Fruit fly (Drosophila melanogaster) whole organism, embryonic: ENCODE results near the gene cnir.

ENCODE experiments used
- CG10267 ChIP-seq: fragments of 200-800 bp; sonication (Bioruptor generic); optimal IDR thresholded peaks from 2 replicates; lab custom pipeline; 2018; ENCODE audit warnings: missing biosample characterization, mild to moderate bottlenecking, missing genetic modification characterization, moderate library complexity
- CG10366 ChIP-seq: fragments of 200-800 bp; sonication (Bioruptor generic); IDR thresholded peaks from 2 replicates; pipeline ENCODE4 v1.3.6; 2022; ENCODE audit warnings: missing biosample characterization, missing genetic modification characterization
- CG11247 ChIP-seq: fragments of 200-800 bp; sonication (Bioruptor generic); IDR thresholded peaks from 2 replicates; pipeline ENCODE4 v1.3.6; 2022; ENCODE audit warnings: missing biosample characterization, missing genetic modification characterization
- CG11695 ChIP-seq: fragments of 200-800 bp; sonication (Bioruptor generic); IDR thresholded peaks from 3 replicates; pipeline ENCODE4 v1.3.6; 2022; ENCODE audit warnings: missing biosample characterization, missing genetic modification characterization
- CG11696 ChIP-seq: fragments of 200-800 bp; sonication (Bioruptor generic); IDR thresholded peaks from 2 replicates; pipeline ENCODE4 v1.3.6; 2022; ENCODE audit warnings: missing biosample characterization, missing genetic modification characterization
- CG12071 ChIP-seq: fragments of 200-800 bp; sonication (Bioruptor generic); optimal IDR thresholded peaks from 3 replicates; lab custom pipeline; 2018; ENCODE audit warnings: missing biosample characterization, mild to moderate bottlenecking, missing genetic modification characterization
- CG18011 ChIP-seq: fragments of 200-800 bp; sonication (Bioruptor generic); optimal IDR thresholded peaks from 2 replicates; lab custom pipeline; 2017; ENCODE audit warnings: missing biosample characterization, missing genetic modification characterization, mild to moderate bottlenecking, moderate library complexity, missing genotype
- CG18599 ChIP-seq: fragments of 200-800 bp; sonication (Bioruptor generic); optimal IDR thresholded peaks from 3 replicates; lab custom pipeline; 2017; ENCODE audit warnings: missing biosample characterization, missing genetic modification characterization, mild to moderate bottlenecking, moderate library complexity, missing genetic modification reagents
- CG30431 ChIP-seq: fragments of 200-800 bp; sonication (Bioruptor generic); optimal IDR thresholded peaks from 2 replicates; lab custom pipeline; 2017; ENCODE audit warnings: missing biosample characterization, missing genetic modification characterization
- CG3065 ChIP-seq: fragments of 200-800 bp; sonication (Bioruptor generic); optimal IDR thresholded peaks from 2 replicates; lab custom pipeline; 2016; ENCODE audit warnings: missing biosample characterization, missing genetic modification characterization
- CG31224 ChIP-seq: fragments of 200-800 bp; sonication (Bioruptor generic); IDR thresholded peaks from 2 replicates; pipeline ENCODE4 v1.3.6; 2022; ENCODE audit warnings: missing biosample characterization, missing genetic modification characterization
- CG3407 ChIP-seq: fragments of 200-800 bp; sonication (Bioruptor generic); optimal IDR thresholded peaks from 2 replicates; lab custom pipeline; 2018; ENCODE audit warnings: missing biosample characterization, mild to moderate bottlenecking, missing genetic modification characterization
- CG5180 ChIP-seq: fragments of 200-800 bp; sonication (Bioruptor generic); optimal IDR thresholded peaks from 3 replicates; lab custom pipeline; 2017; ENCODE audit warnings: missing biosample characterization, missing genetic modification characterization, mild to moderate bottlenecking, moderate library complexity, missing genetic modification reagents
- CG6813 ChIP-seq: fragments of 200-800 bp; sonication (Bioruptor generic); optimal IDR thresholded peaks from 2 replicates; lab custom pipeline; 2017; ENCODE audit warnings: missing biosample characterization, missing genetic modification characterization, mild to moderate bottlenecking, moderate library complexity, missing genetic modification reagents
- CG7556 ChIP-seq: fragments of 200-800 bp; sonication (Bioruptor generic); optimal IDR thresholded peaks from 2 replicates; lab custom pipeline; 2017; ENCODE audit warnings: missing biosample characterization, mild to moderate bottlenecking, missing genetic modification characterization
- CG8281 ChIP-seq: fragments of 200-800 bp; sonication (Bioruptor generic); optimal IDR thresholded peaks from 2 replicates; lab custom pipeline; 2018; ENCODE audit warnings: missing biosample characterization, mild to moderate bottlenecking, missing genetic modification characterization, moderate library complexity
- CG8290 ChIP-seq, 3 experiments: fragments of 200-800 bp; sonication (Bioruptor generic); optimal IDR thresholded peaks; 2 replicates each; lab custom pipeline; 2016 to 2019; ENCODE audit warnings: missing biosample characterization in 3 of 3, missing genetic modification characterization in 3 of 3, mild to moderate bottlenecking in 2 of 3, moderate library complexity in 1 of 3
- CG9437 ChIP-seq: fragments of 200-800 bp; sonication (Bioruptor generic); optimal IDR thresholded peaks from 2 replicates; lab custom pipeline; 2018; ENCODE audit warnings: missing biosample characterization, mild to moderate bottlenecking, missing genetic modification characterization
- CHES-1-like ChIP-seq: fragments of 200-800 bp; sonication (Bioruptor generic); optimal IDR thresholded peaks from 2 replicates; lab custom pipeline; 2016; ENCODE audit warnings: missing biosample characterization, missing genetic modification characterization
- Dfd ChIP-seq, 2 experiments: fragments of >200 bp; optimal IDR thresholded peaks; 2 replicates each; lab custom pipeline; 2017; ENCODE audit warnings: missing biosample characterization in 2 of 2, missing genetic modification characterization in 2 of 2
- Dll ChIP-seq: fragments of 200-800 bp; sonication (Bioruptor generic); IDR thresholded peaks from 4 replicates; pipeline ENCODE4 v1.3.6; 2022; ENCODE audit warnings: missing biosample characterization, missing genetic modification characterization; ENCODE audit not compliant: partially characterized antibody
- E2f2 ChIP-seq: fragments of 200-800 bp; sonication (Bioruptor generic); IDR thresholded peaks from 2 replicates; pipeline ENCODE4 v1.3.6; 2022; ENCODE audit warnings: missing biosample characterization, missing genetic modification characterization
- Hr3 ChIP-seq: fragments of 200-800 bp; sonication (Bioruptor generic); optimal IDR thresholded peaks from 3 replicates; lab custom pipeline; 2016; ENCODE audit warnings: missing biosample characterization, missing genetic modification characterization
- Hr78 ChIP-seq, 2 experiments: fragments of 200-800 bp in 1 of 2; fragments of >200 bp in 1 of 2; sonication (Bioruptor generic) in 1 of 2; optimal IDR thresholded peaks; 2 replicates each; lab custom pipeline; 2017 to 2019; ENCODE audit warnings: missing biosample characterization in 2 of 2, missing genetic modification characterization in 2 of 2, mild to moderate bottlenecking in 1 of 2, moderate library complexity in 1 of 2
- Kr ChIP-seq: fragments of 200-800 bp; sonication (Bioruptor generic); optimal IDR thresholded peaks from 2 replicates; lab custom pipeline; 2017; ENCODE audit warnings: missing biosample characterization, mild to moderate bottlenecking, missing genetic modification characterization
- Neu2 ChIP-seq: fragments of 200-800 bp; sonication (Bioruptor generic); optimal IDR thresholded peaks from 3 replicates; lab custom pipeline; 2016; ENCODE audit warnings: missing biosample characterization, missing genetic modification characterization, borderline replicate concordance
- Spps ChIP-seq: fragments of 200-800 bp; sonication (Bioruptor generic); optimal IDR thresholded peaks from 2 replicates; lab custom pipeline; 2018; ENCODE audit warnings: missing biosample characterization, mild to moderate bottlenecking, missing genetic modification characterization
- Trl ChIP-seq, 3 experiments: fragments of >200 bp in 2 of 3; fragments of 200-800 bp in 1 of 3; sonication (Bioruptor generic) in 1 of 3; optimal IDR thresholded peaks; 2 replicates in 1 of 3; 3 replicates in 2 of 3; lab custom pipeline; 2016 to 2017; ENCODE audit warnings: missing biosample characterization in 1 of 3, missing genetic modification characterization in 1 of 3
- ac ChIP-seq: fragments of 200-800 bp; sonication (Bioruptor generic); optimal IDR thresholded peaks from 3 replicates; lab custom pipeline; 2017; ENCODE audit warnings: missing biosample characterization, mild to moderate bottlenecking, missing genetic modification characterization
- al ChIP-seq: fragments of 200-800 bp; sonication (Bioruptor generic); IDR thresholded peaks from 2 replicates; pipeline ENCODE4 v1.3.6; 2022; ENCODE audit warnings: missing biosample characterization, missing genetic modification characterization
- bsh ChIP-seq, 2 experiments: fragments of 200-800 bp; sonication (Bioruptor generic); optimal IDR thresholded peaks; 2 replicates each; lab custom pipeline; 2017 to 2018; ENCODE audit warnings: mild to moderate bottlenecking in 2 of 2, missing biosample characterization in 2 of 2, missing genetic modification characterization in 2 of 2, moderate library complexity in 1 of 2
- cad ChIP-seq: fragments of >200 bp; optimal IDR thresholded peaks from 2 replicates; lab custom pipeline; 2017; ENCODE audit warnings: missing biosample characterization, missing genetic modification characterization
- caup ChIP-seq: fragments of 200-800 bp; sonication (Bioruptor generic); optimal IDR thresholded peaks from 3 replicates; lab custom pipeline; 2017; ENCODE audit warnings: missing biosample characterization, mild to moderate bottlenecking, missing genetic modification characterization, moderate library complexity; ENCODE audit not compliant: severe bottlenecking
- chm ChIP-seq: fragments of 200-800 bp; sonication (Bioruptor generic); IDR thresholded peaks from 2 replicates; pipeline ENCODE4 v1.3.6; 2022; ENCODE audit warnings: missing biosample characterization, missing genetic modification characterization
- crol ChIP-seq: fragments of 200-800 bp; sonication (Bioruptor generic); IDR thresholded peaks from 2 replicates; pipeline ENCODE4 v1.3.6; 2022; ENCODE audit warnings: missing biosample characterization, missing genetic modification characterization
- danr ChIP-seq: fragments of 200-800 bp; sonication (Bioruptor generic); IDR thresholded peaks from 2 replicates; pipeline ENCODE4 v1.3.6; 2022; ENCODE audit warnings: missing biosample characterization, missing genetic modification characterization
- gce ChIP-seq: fragments of 200-800 bp; sonication (Bioruptor generic); IDR thresholded peaks from 3 replicates; pipeline ENCODE4 v1.3.6; 2022; ENCODE audit warnings: missing biosample characterization, missing genetic modification characterization
- lola ChIP-seq, 3 experiments: fragments of >200 bp in 2 of 3; fragments of 200-800 bp in 1 of 3; sonication (Bioruptor generic) in 1 of 3; optimal IDR thresholded peaks; 2 replicates each; lab custom pipeline; 2017 to 2019; ENCODE audit warnings: missing biosample characterization in 3 of 3, missing genetic modification characterization in 3 of 3, mild to moderate bottlenecking in 1 of 3, moderate library complexity in 1 of 3
- mam ChIP-seq: fragments of 200-800 bp; sonication (Bioruptor generic); optimal IDR thresholded peaks from 3 replicates; lab custom pipeline; 2016; ENCODE audit warnings: missing biosample characterization, missing genetic modification characterization
- mld ChIP-seq: fragments of 200-800 bp; sonication (Bioruptor generic); IDR thresholded peaks from 3 replicates; pipeline ENCODE4 v1.3.6; 2022; ENCODE audit warnings: missing biosample characterization, missing genetic modification characterization; ENCODE audit not compliant: partially characterized antibody
- nerfin-1 ChIP-seq: fragments of 200-800 bp; sonication (Bioruptor generic); optimal IDR thresholded peaks from 3 replicates; lab custom pipeline; 2019; ENCODE audit warnings: missing biosample characterization, mild to moderate bottlenecking, missing genetic modification characterization, moderate library complexity
- pan ChIP-seq, 4 experiments: fragments of >200 bp in 3 of 4; fragments of 200-800 bp in 1 of 4; sonication (Bioruptor generic) in 1 of 4; optimal IDR thresholded peaks in 3 of 4; IDR thresholded peaks in 1 of 4; 2 replicates each; pipeline versions ENCODE4 v1.3.6 to Lab custom; 2017 to 2022; ENCODE audit warnings: missing biosample characterization in 2 of 4, missing genetic modification characterization in 2 of 4, mixed read lengths in 1 of 4
- pfk ChIP-seq: fragments of 200-800 bp; sonication (Bioruptor generic); optimal IDR thresholded peaks from 2 replicates; lab custom pipeline; 2018; ENCODE audit warnings: missing biosample characterization, mild to moderate bottlenecking, missing genetic modification characterization, moderate library complexity
- sima ChIP-seq: fragments of 200-800 bp; sonication (Bioruptor generic); optimal IDR thresholded peaks from 2 replicates; lab custom pipeline; 2016; ENCODE audit warnings: missing biosample characterization, missing genetic modification characterization
- ssp ChIP-seq: fragments of 200-800 bp; sonication (Bioruptor generic); IDR thresholded peaks from 2 replicates; pipeline ENCODE4 v1.3.6; 2022; ENCODE audit warnings: missing biosample characterization, missing genetic modification characterization
- tio ChIP-seq: fragments of 200-800 bp; sonication (Bioruptor generic); optimal IDR thresholded peaks from 2 replicates; lab custom pipeline; 2017; ENCODE audit warnings: missing biosample characterization, missing genetic modification characterization, inconsistent platforms
- toy ChIP-seq: fragments of 200-800 bp; sonication (Bioruptor generic); IDR thresholded peaks from 2 replicates; pipeline ENCODE4 v1.3.6; 2022; ENCODE audit warnings: missing biosample characterization, missing genetic modification characterization
- twi ChIP-seq: fragments of 200-800 bp; optimal IDR thresholded peaks from 2 replicates; lab custom pipeline; 2019; ENCODE audit warnings: missing biosample characterization, mild to moderate bottlenecking, missing genetic modification characterization, moderate library complexity
- zfh1 ChIP-seq: fragments of 200-800 bp; sonication (Bioruptor generic); IDR thresholded peaks from 3 replicates; pipeline ENCODE4 v1.3.6; 2022; ENCODE audit warnings: missing biosample characterization, missing genetic modification characterization

cnir gene

dm6 chr2L:3012780-3013179 lies 26.8 kb downstream of the cnir start (continued):
- TF ChIP-seq CG11696 (no peak), CG11695 (GFP tag; lab: Robert Waterston, UW) (no peak), CG18599 (GFP tag; lab: Kevin White, UChicago) (no peak), ac (GFP tag; lab: Kevin White, UChicago) (no peak), caup (GFP tag; lab: Kevin White, UChicago) (no peak), CG12071 (GFP tag; lab: Kevin White, UChicago) (no peak), CG3407 (GFP tag; lab: Kevin White, UChicago) (no peak), Spps (tag; lab: Kevin White, UChicago) (no peak), cad (GFP tag; lab: Kevin White, UChicago) (no peak), Hr78 (GFP tag; optimal IDR thresholded peaks at IDR 0.05; lab: Kevin White, UChicago) (no peak), ssp (no peak), gce (GFP tag; lab: Robert Waterston, UW) (0 out of 3 replicates have a peak, but pooled peaks have one; percentile 29), CG6813 (GFP tag; lab: Kevin White, UChicago) (no peak), Kr (GFP tag; lab: Kevin White, UChicago) (no peak), CG31224 (GFP tag; lab: Robert Waterston, UW) (no peak), CG10366 (GFP tag; lab: Robert Waterston, UW) (peak; percentile 14; the same call in 1 of the 2 replicates), toy (GFP tag; lab: Robert Waterston, UW) (no peak), bsh (GFP tag; optimal IDR thresholded peaks at IDR 0.05; lab: Kevin White, UChicago) (peak in 1 of 2 experiments; percentile 56), mam (GFP tag; lab: Kevin White, UChicago) (no peak), CG11247 (GFP tag; lab: Robert Waterston, UW) (no peak), CG8290 (GFP tag; optimal IDR thresholded peaks at IDR 0.05; lab: Kevin White, UChicago) (no peak), CG8290 (tag; optimal IDR thresholded peaks at IDR 0.05; lab: Kevin White, UChicago) (no peak), Trl (optimal IDR thresholded peaks at IDR 0.05; lab: Kevin White, UChicago) (no peak), Trl (GFP tag; optimal IDR thresholded peaks at IDR 0.05; lab: Kevin White, UChicago) (no peak), CG8281 (tag; lab: Kevin White, UChicago) (no peak), twi (tag; lab: Kevin White, UChicago) (no peak), CG18011 (GFP tag; lab: Kevin White, UChicago) (no peak), CHES-1-like (GFP tag; lab: Kevin White, UChicago) (no peak), CG30431 (GFP tag; lab: Kevin White, UChicago) (peak; percentile 18), pfk (no peak), tio (GFP tag; lab: Kevin White, UChicago) (no peak), chm (GFP tag; lab: Robert Waterston, UW) (no peak), nerfin-1 (tag; lab: Kevin White, UChicago) (no peak), pan (optimal IDR thresholded peaks at IDR 0.05; lab: Kevin White, UChicago) (no peak), pan (GFP tag; optimal IDR thresholded peaks at IDR 0.05 in 1 of 2, IDR thresholded peaks at IDR 0.05 in 1 of 2) (peak in 1 of 2 experiments; percentile 27), E2f2 (GFP tag; lab: Robert Waterston, UW) (no peak), mld (GFP tag; lab: Robert Waterston, UW) (no peak), CG5180 (GFP tag; lab: Kevin White, UChicago) (no peak), Hr3 (GFP tag; lab: Kevin White, UChicago) (peak; percentile 12), danr (GFP tag; lab: Robert Waterston, UW) (no peak), crol (no peak), lola (GFP tag; optimal IDR thresholded peaks at IDR 0.05; lab: Kevin White, UChicago) (peak in 1 of 3 experiments; percentile 42), sima (GFP tag; lab: Kevin White, UChicago) (no peak), CG10267 (tag; lab: Kevin White, UChicago) (peak; percentile 13), zfh1 (peak; percentile 68), Neu2 (GFP tag; lab: Kevin White, UChicago) (no peak), CG7556 (GFP tag; lab: Kevin White, UChicago) (no peak), CG9437 (no peak), al (GFP tag; lab: Robert Waterston, UW) (no peak), Dfd (GFP tag; optimal IDR thresholded peaks at IDR 0.05; lab: Kevin White, UChicago) (no peak), CG3065 (GFP tag; lab: Kevin White, UChicago) (no peak), Dll (no peak)
